Worm (Caenorhabditis elegans) whole organism, dauer: ENCODE data around the gene Y102F5A.1.

Source experiments
- unc-62 ChIP-seq: sonication (generic microtip); optimal IDR thresholded peaks from 2 replicates; lab custom pipeline; 2017; ENCODE audit warnings: missing biosample characterization, missing genetic modification reagents, missing genetic modification characterization

Gene Y102F5A.1

DNA sequence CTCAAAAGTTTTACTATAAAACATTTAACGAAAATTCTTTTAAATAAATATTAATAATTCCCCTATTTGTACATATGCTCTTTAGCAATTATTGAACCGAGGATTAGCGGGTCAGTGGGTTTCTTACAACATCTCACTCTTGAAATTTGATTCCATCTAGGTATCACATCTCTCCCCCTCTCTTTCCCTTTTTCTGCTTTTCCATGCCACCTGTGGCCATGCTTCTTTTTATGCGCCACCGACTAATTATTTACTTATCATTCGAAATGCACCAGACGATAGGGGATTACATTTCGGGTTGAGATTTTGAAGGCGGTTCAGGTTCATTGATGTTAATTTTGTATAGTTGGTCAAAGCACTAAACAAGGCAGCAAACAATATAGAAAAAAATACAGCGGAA, 18.3 kb downstream of the Y102F5A.1 start:
- no peak for TF ChIP-seq unc-62 (GFP tag; lab: Kevin White, UChicago)

DNA sequence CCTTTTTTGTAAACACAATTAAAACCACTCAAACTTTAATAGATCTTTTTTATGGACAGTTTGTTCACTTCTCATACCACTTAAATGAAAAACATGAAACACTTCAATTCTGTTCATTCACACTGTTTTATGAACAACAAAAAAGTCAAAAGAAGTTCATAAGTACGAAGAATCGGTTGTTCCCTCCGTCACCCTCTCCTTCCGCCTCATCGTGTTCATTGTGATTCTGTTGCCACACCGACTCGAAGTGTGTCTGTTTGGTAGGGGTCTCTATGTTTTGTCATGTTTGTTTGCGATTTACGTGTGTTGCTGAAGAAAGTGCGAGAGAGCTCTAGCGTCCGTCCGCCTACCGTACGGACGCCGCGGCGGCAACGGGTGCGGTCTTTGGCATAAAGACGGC, 25.3 kb downstream of the Y102F5A.1 start, which contains the start of gene lact-7:
Gene lact-7 (plus strand): TSS at position 301 of the 400 bp plus-strand sequence.
- TF ChIP-seq unc-62 (GFP tag; lab: Kevin White, UChicago): no peak

DNA sequence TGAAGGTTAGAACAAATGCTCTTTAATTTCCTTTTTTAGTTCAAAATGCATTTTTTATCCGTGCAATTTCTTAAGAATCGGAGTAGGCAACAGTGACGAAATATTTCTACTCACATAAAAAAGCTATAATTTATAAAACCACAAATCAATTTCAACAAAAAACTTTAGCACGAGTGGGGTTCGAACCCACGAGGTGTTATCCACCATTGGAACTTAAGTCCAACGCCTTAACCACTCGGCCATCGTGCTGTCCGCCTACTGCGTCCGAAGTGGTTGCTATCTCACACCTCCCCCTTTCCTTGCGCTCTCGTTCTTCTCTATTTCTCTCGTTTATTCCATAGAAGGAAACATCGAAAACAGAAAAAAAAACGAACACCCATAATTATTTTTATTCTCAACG, 26.5 kb downstream of the Y102F5A.1 start:
- no peak for TF ChIP-seq unc-62 (GFP tag; lab: Kevin White, UChicago)

DNA sequence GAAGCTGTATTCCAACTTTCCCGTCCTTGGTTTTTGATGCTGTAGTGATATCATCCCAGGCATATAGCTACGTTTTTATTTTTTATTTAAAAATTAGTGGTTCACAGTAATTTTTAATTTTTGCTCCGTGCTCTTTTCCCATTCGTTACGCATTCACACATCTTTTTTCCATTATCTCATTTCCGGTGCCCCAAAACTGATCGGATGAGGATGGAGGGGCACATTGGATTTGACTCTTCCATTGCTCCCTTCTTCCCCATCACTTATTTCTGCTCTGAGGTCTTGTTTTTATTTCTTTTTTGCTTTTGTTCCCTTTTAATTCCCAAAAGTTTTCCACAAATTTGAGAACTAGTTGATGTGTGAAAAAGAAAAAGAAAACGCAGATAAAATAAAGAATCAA, 31.0 kb downstream of the Y102F5A.1 start:
- no peak for TF ChIP-seq unc-62 (GFP tag; lab: Kevin White, UChicago)

DNA sequence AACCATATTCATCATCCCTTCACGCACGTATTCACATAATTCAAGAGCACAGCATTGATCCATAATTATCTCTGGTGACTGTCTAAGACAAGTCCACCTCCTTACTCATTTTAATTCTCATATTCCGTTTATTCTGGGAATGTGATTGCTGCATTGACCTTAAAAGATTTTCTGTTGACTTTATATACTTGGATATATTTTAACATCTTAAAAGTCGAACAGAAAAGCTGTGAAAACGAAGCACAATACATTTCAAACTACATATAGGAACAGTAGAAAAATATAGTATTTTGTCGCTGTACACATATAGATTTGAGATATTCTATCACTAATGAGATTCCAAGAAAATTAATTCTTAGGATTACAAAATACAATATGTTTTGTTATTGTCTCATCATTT, 31.8 kb downstream of the Y102F5A.1 start:
- no peak for TF ChIP-seq unc-62 (GFP tag; lab: Kevin White, UChicago)

DNA sequence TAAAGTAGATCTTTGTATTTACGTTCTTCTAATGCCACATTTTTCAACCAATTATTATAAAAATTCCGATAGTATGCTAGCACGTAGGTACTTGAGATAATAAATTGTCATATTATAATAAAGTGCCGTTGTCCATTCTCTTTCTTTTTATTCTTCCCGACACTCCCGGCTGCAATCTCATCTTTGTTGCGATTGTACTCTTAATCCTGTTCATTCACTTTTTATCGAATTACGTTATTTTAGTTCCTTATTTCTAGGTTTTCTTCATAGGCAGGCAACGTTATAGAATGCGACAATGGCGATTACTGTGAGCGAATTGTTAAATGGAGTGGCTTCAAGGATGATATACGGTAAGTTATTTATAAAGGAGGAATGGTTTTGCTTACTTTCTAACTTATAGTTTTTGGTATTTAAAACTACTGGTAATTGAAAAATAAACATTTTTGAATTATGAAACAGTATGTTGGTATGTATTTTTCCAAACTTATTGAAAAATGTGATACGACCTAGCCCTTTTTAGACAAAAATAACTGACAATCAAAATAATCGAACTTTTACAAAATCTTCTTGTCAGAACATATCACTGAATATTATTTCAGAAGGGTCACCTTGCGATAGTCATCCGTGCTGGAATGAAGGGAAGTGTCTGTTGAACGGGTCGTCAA, 38.2 kb downstream of the Y102F5A.1 start, which contains the start of gene C40H5.2:
Gene C40H5.2 (plus strand): TSS at position 256 of the 665 bp plus-strand sequence.
- TF ChIP-seq unc-62 (GFP tag; lab: Kevin White, UChicago): no peak

DNA sequence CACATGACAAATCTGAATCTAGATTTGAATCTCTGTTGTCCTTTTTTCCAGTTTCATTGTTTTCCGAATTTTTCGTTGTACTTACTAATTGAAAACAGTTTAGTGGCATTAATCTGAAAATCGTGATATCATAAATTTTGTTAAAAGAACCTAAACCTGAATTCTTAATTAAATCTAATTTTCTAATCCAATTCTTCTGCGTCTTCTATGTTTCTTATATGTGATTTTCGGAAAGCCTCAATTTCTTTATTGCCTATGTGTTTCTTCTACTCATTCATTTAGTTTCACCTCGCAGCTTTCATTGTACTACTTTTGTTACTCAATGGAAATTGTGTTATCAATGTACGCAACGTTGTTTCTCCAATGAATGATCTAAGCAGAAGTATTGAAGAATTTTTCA, 40.4 kb downstream of the Y102F5A.1 start:
- no peak for TF ChIP-seq unc-62 (GFP tag; lab: Kevin White, UChicago)

DNA sequence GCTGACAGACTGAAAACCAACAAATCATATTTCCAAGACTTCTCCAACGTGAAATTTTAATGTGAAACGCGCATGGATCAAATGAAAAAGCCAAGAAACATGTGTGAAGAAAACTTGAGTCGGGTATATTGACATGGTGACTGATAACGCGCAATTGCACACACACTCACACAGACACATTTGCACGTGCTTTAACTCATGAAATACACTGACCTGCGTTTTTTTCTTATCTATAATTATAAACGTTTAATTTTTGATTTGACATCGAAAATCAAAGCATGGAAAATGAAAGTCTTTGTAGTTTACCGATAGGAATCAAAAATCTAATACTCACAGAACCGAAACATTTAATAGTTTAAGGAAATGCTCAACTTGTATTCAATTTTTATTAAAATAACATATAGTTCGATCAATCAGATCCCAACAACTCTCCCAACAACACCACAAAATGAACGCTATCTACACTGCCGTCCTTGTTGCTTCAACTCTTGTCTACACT, 45.5 kb downstream of the Y102F5A.1 start, which contains the start of gene nspa-9:
Gene nspa-9 (plus strand): TSS at position 449 of the 499 bp plus-strand sequence.
- no peak for TF ChIP-seq unc-62 (GFP tag; lab: Kevin White, UChicago)

DNA sequence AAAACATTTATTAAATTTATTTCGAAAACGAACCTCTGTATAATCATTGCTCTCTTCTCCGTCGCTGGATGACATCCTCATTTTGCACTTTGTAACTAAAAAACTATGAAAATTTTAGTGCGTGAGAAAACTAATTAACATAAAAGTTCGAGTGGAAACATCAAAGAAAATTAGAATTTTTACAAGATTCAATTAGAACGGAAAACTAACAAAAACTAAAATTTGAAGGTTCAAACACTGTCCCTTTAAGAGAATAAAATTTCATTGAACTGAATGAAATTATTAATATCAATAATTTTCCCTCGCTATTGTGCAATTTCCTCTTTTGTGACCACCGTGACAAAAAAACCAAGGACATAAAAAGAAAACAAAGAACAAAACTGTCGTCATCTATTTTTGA, 47.1 kb downstream of the Y102F5A.1 start, which contains the start of gene D1053.3:
Gene D1053.3 (minus strand): TSS at position 101 of the 400 bp plus-strand sequence.
- TF ChIP-seq unc-62 (GFP tag; lab: Kevin White, UChicago): no peak

DNA sequence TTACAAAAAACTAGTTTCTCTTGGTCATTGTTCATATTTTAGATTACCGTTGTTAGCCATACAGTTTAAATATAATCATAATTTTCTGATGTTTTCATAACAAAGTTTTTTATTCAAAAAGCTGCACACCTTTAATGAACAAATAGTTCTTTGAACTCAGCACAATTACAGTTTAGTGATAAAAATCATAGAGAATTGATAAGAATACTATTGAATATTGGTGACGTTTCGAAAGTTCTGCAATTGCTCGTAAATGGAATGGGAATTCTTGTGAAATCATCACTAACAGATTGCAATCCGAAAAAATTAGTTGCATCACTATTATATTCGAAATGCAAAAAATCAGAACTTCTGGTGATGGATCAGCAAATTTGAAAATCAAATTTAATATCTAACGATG, 50.0 kb downstream of the Y102F5A.1 start:
- TF ChIP-seq unc-62 (GFP tag; lab: Kevin White, UChicago): no peak

DNA sequence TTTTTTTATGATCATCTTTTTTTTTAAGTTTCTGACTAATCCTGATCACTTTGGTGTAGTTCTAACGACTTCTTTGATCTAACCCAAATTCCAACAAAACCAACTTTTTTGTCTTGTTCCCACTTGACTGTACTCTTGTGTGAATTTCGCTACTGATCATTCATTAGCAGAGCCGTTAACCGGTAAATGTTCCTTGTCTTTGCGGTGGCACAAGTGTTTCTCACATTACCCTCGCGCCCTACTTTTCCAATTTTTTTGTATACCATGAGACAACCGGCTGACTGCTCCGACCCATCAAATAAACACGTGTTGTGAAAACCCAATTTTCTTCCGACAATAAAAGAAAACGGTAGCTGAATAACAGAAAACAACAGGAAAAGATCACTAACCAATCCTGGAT, 51.4 kb downstream of the Y102F5A.1 start:
- TF ChIP-seq unc-62 (GFP tag; lab: Kevin White, UChicago): no peak
